Worm (Caenorhabditis elegans) whole organism, L4 larva: Measurements from ENCODE around the gene F14D12.1.
A peak's percentile ranks its signal among the peaks of the same experiment; 100 is the strongest.

Experiments used
- F37D6.2 ChIP-seq: sonication (generic microtip); optimal IDR thresholded peaks from 2 replicates; lab custom pipeline; 2016; ENCODE audit warnings: mild to moderate bottlenecking, missing genetic modification characterization, missing compliant biosample characterization
- F49E8.2 ChIP-seq: sonication (generic microtip); optimal IDR thresholded peaks from 2 replicates; lab custom pipeline; 2016; ENCODE audit warnings: missing compliant biosample characterization, mild to moderate bottlenecking, missing genetic modification characterization, borderline replicate concordance
- T26A8.4 ChIP-seq: fragments of 200-800 bp; sonication (Bioruptor generic); IDR thresholded peaks from 2 replicates; pipeline ENCODE4 v1.3.6; 2022; ENCODE audit warnings: missing genetic modification characterization, missing compliant biosample characterization
- Y5F2A.4 ChIP-seq: fragments of 200-800 bp; sonication (Bioruptor generic); optimal IDR thresholded peaks from 2 replicates; lab custom pipeline; 2018; ENCODE audit warnings: mild to moderate bottlenecking, missing genetic modification characterization, missing compliant biosample characterization
- aha-1 ChIP-seq: fragments of 150-350 bp; peaks from one replicate; lab custom pipeline; 2014; ENCODE audit warnings: missing biosample characterization, missing genetic modification characterization
- ama-1 ChIP-seq: fragments of 150-350 bp; optimal IDR thresholded peaks from 2 replicates; lab custom pipeline; 2014; ENCODE audit warnings: inconsistent platforms, mixed read lengths
- ceh-32 ChIP-seq: sonication (generic microtip); optimal IDR thresholded peaks from 2 replicates; lab custom pipeline; 2016; ENCODE audit warnings: mild to moderate bottlenecking, missing genetic modification characterization, missing compliant biosample characterization; ENCODE audit not compliant: poor library complexity
- ceh-82 ChIP-seq: sonication (generic microtip); optimal IDR thresholded peaks from 2 replicates; lab custom pipeline; 2017; ENCODE audit warnings: missing biosample characterization, missing genetic modification characterization
- ctbp-1 ChIP-seq: fragments of 200-800 bp; sonication (Bioruptor generic); IDR thresholded peaks from 2 replicates; pipeline ENCODE4 v1.3.6; 2022; ENCODE audit warnings: missing genetic modification reagents, missing genetic modification characterization, missing compliant biosample characterization
- daf-16 ChIP-seq, 3 experiments: sonication (generic microtip); optimal IDR thresholded peaks; 2 replicates each; lab custom pipeline; 2016 to 2017; ENCODE audit warnings: missing genetic modification characterization in 3 of 3, missing genetic modification reagents in 3 of 3, mild to moderate bottlenecking in 2 of 3, missing compliant biosample characterization in 2 of 3, missing biosample characterization in 1 of 3, moderate library complexity in 1 of 3
- daf-8 ChIP-seq: fragments of 200-800 bp; sonication (Bioruptor generic); IDR thresholded peaks from 2 replicates; pipeline ENCODE4 v1.3.6; 2022; ENCODE audit warnings: missing genetic modification characterization, missing compliant biosample characterization
- dmd-6 ChIP-seq: fragments of 200-800 bp; sonication (Bioruptor generic); IDR thresholded peaks from 2 replicates; pipeline ENCODE4 v1.3.6; 2022; ENCODE audit warnings: missing genetic modification reagents, missing genetic modification characterization, missing compliant biosample characterization
- dmd-9 ChIP-seq: fragments of 200-800 bp; sonication (Bioruptor generic); IDR thresholded peaks from 2 replicates; pipeline ENCODE4 v1.3.6; 2022; ENCODE audit warnings: missing genetic modification reagents, missing genetic modification characterization, missing compliant biosample characterization
- fkh-10 ChIP-seq: fragments of 150-350 bp; optimal IDR thresholded peaks from 2 replicates; lab custom pipeline; 2014; ENCODE audit warnings: missing biosample characterization, missing genetic modification reagents, missing genetic modification characterization
- fos-1 ChIP-seq: fragments of 150-350 bp; optimal IDR thresholded peaks from 2 replicates; lab custom pipeline; 2014; ENCODE audit warnings: missing biosample characterization, missing genetic modification characterization
- hif-1 ChIP-seq, 2 experiments: sonication (generic microtip); optimal IDR thresholded peaks; 2 replicates each; lab custom pipeline; 2016 to 2017; ENCODE audit warnings: missing compliant biosample characterization in 2 of 2, missing genetic modification characterization in 2 of 2, missing genetic modification reagents in 2 of 2, missing genotype in 2 of 2, mild to moderate bottlenecking in 1 of 2
- hlh-11 ChIP-seq: fragments of 200-800 bp; sonication (Bioruptor generic); optimal IDR thresholded peaks from 2 replicates; lab custom pipeline; 2018; ENCODE audit warnings: mild to moderate bottlenecking, missing genetic modification characterization, missing compliant biosample characterization
- hlh-30 ChIP-seq: sonication (generic microtip); optimal IDR thresholded peaks from 2 replicates; lab custom pipeline; 2017; ENCODE audit warnings: antibody characterized with exemption, mild to moderate bottlenecking, missing genetic modification characterization, missing compliant biosample characterization; ENCODE audit not compliant: insufficient read depth
- hmg-1.1 ChIP-seq: fragments of 200-800 bp; sonication (Bioruptor generic); IDR thresholded peaks from 2 replicates; pipeline ENCODE4 v1.3.6; 2022; ENCODE audit warnings: missing genetic modification reagents, missing genetic modification characterization, missing compliant biosample characterization
- mdl-1 ChIP-seq, 2 experiments: fragments of 150-350 bp in 1 of 2; sonication (generic microtip) in 1 of 2; optimal IDR thresholded peaks; 2 replicates each; lab custom pipeline; 2014 to 2017; ENCODE audit warnings: missing biosample characterization in 2 of 2, missing genetic modification characterization in 2 of 2
- mxl-3 ChIP-seq: fragments of 200-800 bp; sonication (Bioruptor generic); optimal IDR thresholded peaks from 2 replicates; lab custom pipeline; 2018; ENCODE audit warnings: mild to moderate bottlenecking, missing genetic modification characterization, missing compliant biosample characterization
- nhr-11 ChIP-seq: fragments of 150-350 bp; optimal IDR thresholded peaks from 2 replicates; lab custom pipeline; 2014; ENCODE audit warnings: missing biosample characterization, missing genetic modification characterization
- nhr-111 ChIP-seq: fragments of 200-800 bp; sonication (Bioruptor generic); optimal IDR thresholded peaks from 2 replicates; lab custom pipeline; 2018; ENCODE audit warnings: mild to moderate bottlenecking, missing genetic modification characterization, missing compliant biosample characterization
- nhr-28 ChIP-seq: fragments of 150-350 bp; optimal IDR thresholded peaks from 2 replicates; lab custom pipeline; 2014; ENCODE audit warnings: missing biosample characterization, missing genetic modification characterization
- nhr-48 ChIP-seq: sonication (generic microtip); optimal IDR thresholded peaks from 2 replicates; lab custom pipeline; 2016; ENCODE audit warnings: mild to moderate bottlenecking, missing genetic modification characterization, missing compliant biosample characterization
- php-3 ChIP-seq: fragments of 200-800 bp; sonication (Bioruptor generic); IDR thresholded peaks from 2 replicates; pipeline ENCODE4 v1.3.6; 2022; ENCODE audit warnings: missing genetic modification reagents, missing genetic modification characterization, missing compliant biosample characterization
- sdz-12 ChIP-seq: fragments of 200-800 bp; sonication (Bioruptor generic); optimal IDR thresholded peaks from 2 replicates; lab custom pipeline; 2018; ENCODE audit warnings: mild to moderate bottlenecking, missing genetic modification characterization, missing compliant biosample characterization
- snpc-1.2 ChIP-seq: fragments of 200-800 bp; sonication (Bioruptor generic); IDR thresholded peaks from 2 replicates; pipeline ENCODE4 v1.3.6; 2022; ENCODE audit warnings: missing genetic modification reagents, missing genetic modification characterization, missing compliant biosample characterization
- spr-1 ChIP-seq: sonication (generic microtip); optimal IDR thresholded peaks from 2 replicates; lab custom pipeline; 2016; ENCODE audit warnings: mild to moderate bottlenecking, missing genetic modification characterization, missing compliant biosample characterization
- unc-130 ChIP-seq: sonication (generic microtip); optimal IDR thresholded peaks from 2 replicates; lab custom pipeline; 2016; ENCODE audit warnings: missing genetic modification reagents, missing genetic modification characterization, missing compliant biosample characterization
- unc-62 ChIP-seq, 3 experiments: fragments of 150-350 bp in 1 of 3; sonication (generic microtip); optimal IDR thresholded peaks in 2 of 3; peaks in 1 of 3; 1 replicate in 1 of 3; 2 replicates in 2 of 3; lab custom pipeline; 2014 to 2017; ENCODE audit warnings: missing biosample characterization in 3 of 3, missing genetic modification characterization in 3 of 3, missing genetic modification reagents in 3 of 3, missing genotype in 1 of 3
- zip-11 ChIP-seq: fragments of 200-800 bp; sonication (Bioruptor generic); IDR thresholded peaks from 2 replicates; pipeline ENCODE4 v1.3.6; 2022; ENCODE audit warnings: missing genetic modification characterization, missing compliant biosample characterization
- zip-2 ChIP-seq: fragments of 150-350 bp; optimal IDR thresholded peaks from 2 replicates; lab custom pipeline; 2014; ENCODE audit warnings: missing biosample characterization, missing genetic modification characterization

F14D12.1 gene

ce11 chrX:5639562-5639961, 36.0 kb downstream of the F14D12.1 start:
- TF ChIP-seq aha-1 (tag; lab: Kevin White, UChicago) (peak; percentile 91), daf-8 (GFP tag; lab: Robert Waterston, UW) (no peak)

- TF ChIP-seq mxl-3 (GFP tag; lab: Kevin White, UChicago) (no peak), fos-1 (tag; lab: Kevin White, UChicago) (no peak), unc-130 (GFP tag; lab: Kevin White, UChicago) (no peak), ctbp-1 (GFP tag; lab: Robert Waterston, UW) (no peak), sdz-12 (GFP tag; lab: Kevin White, UChicago) (no peak), hmg-1.1 (GFP tag; lab: Robert Waterston, UW) (0 out of 2 replicates have a peak, but pooled peaks have one; percentile 19)
These were observed 37.7 kb downstream of the F14D12.1 start, which contains the start of gene T22B7.4 for ce11 chrX:5641315-5641714. TSS of gene T22B7.4 (minus strand) at chrX:5641415.

- TF ChIP-seq unc-62 (GFP tag; optimal IDR thresholded peaks at IDR 0.05 in 1 of 2; lab: Kevin White, UChicago) (peak in 1 of 2 experiments; percentile 62), unc-62 (tag; optimal IDR thresholded peaks at IDR 0.05; lab: Kevin White, UChicago) (no peak), zip-2 (no peak), dmd-9 (GFP tag; lab: Robert Waterston, UW) (no peak), ama-1 (no peak), F37D6.2 (tag; lab: Kevin White, UChicago) (no peak), nhr-111 (no peak), nhr-48 (tag; lab: Kevin White, UChicago) (no peak), fkh-10 (no peak), T26A8.4 (GFP tag; lab: Robert Waterston, UW) (no peak)
- TF ChIP-seq, all 104 proteins: peak for 1
These were observed 40.5 kb downstream of the F14D12.1 start for ce11 chrX:5644112-5644511.

- TF ChIP-seq zip-11 (GFP tag; lab: Robert Waterston, UW) (no peak), daf-16 (GFP tag; optimal IDR thresholded peaks at IDR 0.05; lab: Kevin White, UChicago) (no peak), daf-16 (tag; optimal IDR thresholded peaks at IDR 0.05; lab: Kevin White, UChicago) (no peak), unc-62 (GFP tag; optimal IDR thresholded peaks at IDR 0.05 in 1 of 2; lab: Kevin White, UChicago) (peak in 1 of 2 experiments; percentile 82), unc-62 (tag; optimal IDR thresholded peaks at IDR 0.05; lab: Kevin White, UChicago) (no peak), hlh-11 (tag; lab: Kevin White, UChicago) (peak; percentile 77), hlh-30 (peak; percentile 94), nhr-11 (tag; lab: Kevin White, UChicago) (no peak), dmd-6 (peak; percentile 44), mxl-3 (GFP tag; lab: Kevin White, UChicago) (peak; percentile 87), nhr-48 (tag; lab: Kevin White, UChicago) (peak; percentile 76), mdl-1 (tag; optimal IDR thresholded peaks at IDR 0.05; lab: Kevin White, UChicago) (peak; percentile 49 to 87), hif-1 (tag; optimal IDR thresholded peaks at IDR 0.05; lab: Kevin White, UChicago) (no peak), nhr-28 (tag; lab: Kevin White, UChicago) (peak; percentile 51)
- TF ChIP-seq, all 104 proteins: peak for 8
These were observed 42.0 kb downstream of the F14D12.1 start for ce11 chrX:5645606-5646005.

- TF ChIP-seq fos-1 (tag; lab: Kevin White, UChicago) (no peak), nhr-48 (tag; lab: Kevin White, UChicago) (peak; percentile 61), php-3 (GFP tag; lab: Robert Waterston, UW) (0 out of 2 replicates have a peak, but pooled peaks have one; percentile 33), ceh-32 (tag; lab: Kevin White, UChicago) (no peak), snpc-1.2 (GFP tag; lab: Robert Waterston, UW) (no peak), Y5F2A.4 (GFP tag; lab: Kevin White, UChicago) (no peak), F49E8.2 (tag; lab: Kevin White, UChicago) (no peak), ceh-82 (tag; lab: Kevin White, UChicago) (no peak), spr-1 (tag; lab: Kevin White, UChicago) (no peak)
These were observed 43.4 kb downstream of the F14D12.1 start, which contains the start of gene T22B7.3 for ce11 chrX:5646951-5647423. TSS of gene T22B7.3 (plus strand) at chrX:5647373.
